Worm (Caenorhabditis elegans) whole organism, L2 larva: Measurements from ENCODE around the gene C43H6.4.
A peak's percentile ranks its signal among the peaks of the same experiment; 100 is the strongest.

Experiments used
- C34F6.9 ChIP-seq: fragments of 150-350 bp; optimal IDR thresholded peaks from 2 replicates; lab custom pipeline; 2014; ENCODE audit warnings: missing biosample characterization, missing genetic modification characterization
- F13H6.1 ChIP-seq: sonication (generic microtip); optimal IDR thresholded peaks from 2 replicates; lab custom pipeline; 2016; ENCODE audit warnings: missing genetic modification characterization, missing compliant biosample characterization
- Y55F3AM.14 ChIP-seq: fragments of 200-800 bp; sonication (Bioruptor generic); optimal IDR thresholded peaks from 2 replicates; lab custom pipeline; 2018; ENCODE audit warnings: mild to moderate bottlenecking, missing genetic modification characterization, missing compliant biosample characterization
- ZK546.5 ChIP-seq: sonication (generic microtip); optimal IDR thresholded peaks from 2 replicates; lab custom pipeline; 2017; ENCODE audit warnings: missing biosample characterization, missing genetic modification characterization
- alr-1 ChIP-seq: fragments of 150-350 bp; optimal IDR thresholded peaks from 2 replicates; lab custom pipeline; 2014; ENCODE audit warnings: missing biosample characterization, missing genetic modification characterization
- aly-2 ChIP-seq: fragments of 150-350 bp; optimal IDR thresholded peaks from 2 replicates; lab custom pipeline; 2014; ENCODE audit warnings: missing biosample characterization, missing genetic modification characterization
- blmp-1 ChIP-seq: sonication (generic microtip); optimal IDR thresholded peaks from 2 replicates; lab custom pipeline; 2017; ENCODE audit warnings: missing genetic modification characterization, mild to moderate bottlenecking, missing compliant biosample characterization, antibody characterized with exemption, moderate library complexity; ENCODE audit not compliant: insufficient read depth
- ceh-16 ChIP-seq: fragments of 150-350 bp; optimal IDR thresholded peaks from 2 replicates; lab custom pipeline; 2014; ENCODE audit warnings: missing biosample characterization, missing genetic modification characterization
- crh-2 ChIP-seq: sonication (generic microtip); optimal IDR thresholded peaks from 2 replicates; lab custom pipeline; 2017; ENCODE audit warnings: missing biosample characterization, missing genetic modification characterization
- elt-1 ChIP-seq: fragments of 150-350 bp; optimal IDR thresholded peaks from 2 replicates; lab custom pipeline; 2014; ENCODE audit warnings: missing biosample characterization, missing genetic modification characterization
- elt-3 ChIP-seq: sonication (generic microtip); optimal IDR thresholded peaks from 2 replicates; lab custom pipeline; 2017; ENCODE audit warnings: missing biosample characterization, missing genetic modification characterization
- gmeb-1 ChIP-seq: fragments of 150-350 bp; optimal IDR thresholded peaks from 2 replicates; lab custom pipeline; 2014; ENCODE audit warnings: missing biosample characterization, missing genetic modification characterization
- lin-11 ChIP-seq: fragments of 150-350 bp; sonication (generic microtip); optimal IDR thresholded peaks from 2 replicates; lab custom pipeline; 2014; ENCODE audit warnings: missing biosample characterization, missing genetic modification characterization, inconsistent platforms, mixed read lengths
- lin-13 ChIP-seq: fragments of 150-350 bp; optimal IDR thresholded peaks from 2 replicates; lab custom pipeline; 2014; ENCODE audit warnings: missing biosample characterization, missing genetic modification reagents, missing genetic modification characterization
- lin-39 ChIP-seq: fragments of 150-350 bp; optimal IDR thresholded peaks from 2 replicates; lab custom pipeline; 2014; ENCODE audit warnings: missing biosample characterization, missing genetic modification reagents, missing genetic modification characterization
- mbf-1 ChIP-seq: sonication (generic microtip); optimal IDR thresholded peaks from 2 replicates; lab custom pipeline; 2017; ENCODE audit warnings: missing biosample characterization, missing genetic modification characterization
- mdl-1 ChIP-seq, 2 experiments: fragments of 150-350 bp in 1 of 2; sonication (generic microtip) in 1 of 2; optimal IDR thresholded peaks; 2 replicates each; lab custom pipeline; 2017; ENCODE audit warnings: missing biosample characterization in 2 of 2, missing genetic modification characterization in 2 of 2
- nhr-10 ChIP-seq: sonication (generic microtip); optimal IDR thresholded peaks from 2 replicates; lab custom pipeline; 2017; ENCODE audit warnings: missing biosample characterization, missing genetic modification characterization
- nhr-12 ChIP-seq: fragments of 150-350 bp; optimal IDR thresholded peaks from 2 replicates; lab custom pipeline; 2014; ENCODE audit warnings: missing biosample characterization, missing genetic modification characterization
- nhr-129 ChIP-seq: fragments of 150-350 bp; optimal IDR thresholded peaks from 2 replicates; lab custom pipeline; 2014; ENCODE audit warnings: missing biosample characterization, missing genetic modification characterization
- nhr-23 ChIP-seq: fragments of 150-350 bp; optimal IDR thresholded peaks from 2 replicates; lab custom pipeline; 2014; ENCODE audit warnings: missing biosample characterization, missing genetic modification reagents, missing genetic modification characterization
- nhr-237 ChIP-seq: fragments of 150-350 bp; optimal IDR thresholded peaks from 2 replicates; lab custom pipeline; 2014; ENCODE audit warnings: missing biosample characterization, missing genetic modification characterization
- nhr-25 ChIP-seq: fragments of 150-350 bp; sonication (generic microtip); optimal IDR thresholded peaks from 3 replicates; lab custom pipeline; 2014; ENCODE audit warnings: missing biosample characterization, missing genetic modification characterization
- nhr-6 ChIP-seq: fragments of 150-350 bp; optimal IDR thresholded peaks from 2 replicates; lab custom pipeline; 2014; ENCODE audit warnings: missing biosample characterization, missing genetic modification characterization
- nhr-77 ChIP-seq: fragments of 150-350 bp; optimal IDR thresholded peaks from 2 replicates; lab custom pipeline; 2014; ENCODE audit warnings: missing biosample characterization, missing genetic modification characterization
- peb-1 ChIP-seq: fragments of 150-350 bp; optimal IDR thresholded peaks from 2 replicates; lab custom pipeline; 2014; ENCODE audit warnings: missing biosample characterization, missing genetic modification characterization
- sem-4 ChIP-seq: fragments of 150-350 bp; optimal IDR thresholded peaks from 2 replicates; lab custom pipeline; 2014; ENCODE audit warnings: missing biosample characterization, missing genetic modification reagents, missing genetic modification characterization
- skn-1 ChIP-seq: sonication (generic microtip); optimal IDR thresholded peaks from 2 replicates; lab custom pipeline; 2017; ENCODE audit warnings: missing biosample characterization, missing genetic modification characterization
- sma-9 ChIP-seq, 2 experiments: fragments of 150-350 bp in 1 of 2; sonication (generic microtip) in 1 of 2; optimal IDR thresholded peaks; 2 replicates each; lab custom pipeline; 2014 to 2016; ENCODE audit warnings: missing genetic modification characterization in 2 of 2, mild to moderate bottlenecking in 1 of 2, missing biosample characterization in 1 of 2, missing compliant biosample characterization in 1 of 2, missing genetic modification reagents in 1 of 2, moderate library complexity in 1 of 2
- snpc-4 ChIP-seq: fragments of 150-350 bp; optimal IDR thresholded peaks from 2 replicates; lab custom pipeline; 2014; ENCODE audit warnings: missing biosample characterization, missing genetic modification characterization
- unc-39 ChIP-seq: fragments of 150-350 bp; optimal IDR thresholded peaks from 2 replicates; lab custom pipeline; 2014; ENCODE audit warnings: missing biosample characterization, missing genetic modification characterization
- unc-55 ChIP-seq: fragments of 150-350 bp; sonication (generic microtip); optimal IDR thresholded peaks from 3 replicates; lab custom pipeline; 2014; ENCODE audit warnings: missing biosample characterization, missing genetic modification reagents, missing genetic modification characterization
- unc-62 ChIP-seq: fragments of 150-350 bp; optimal IDR thresholded peaks from 2 replicates; lab custom pipeline; 2014; ENCODE audit warnings: missing biosample characterization, missing genetic modification reagents, missing genetic modification characterization
- ztf-1 ChIP-seq: fragments of 200-800 bp; sonication (Bioruptor generic); conservative IDR thresholded peaks from 2 replicates; pipeline ENCODE4 v1.3.6; 2022; ENCODE audit warnings: missing genetic modification characterization, missing compliant biosample characterization
- ztf-11 ChIP-seq: sonication (generic microtip); optimal IDR thresholded peaks from 2 replicates; lab custom pipeline; 2017; ENCODE audit warnings: missing biosample characterization, missing genetic modification characterization
- ztf-4 ChIP-seq: fragments of 150-350 bp; optimal IDR thresholded peaks from 2 replicates; lab custom pipeline; 2014; ENCODE audit warnings: missing biosample characterization, missing genetic modification characterization

Gene C43H6.4

DNA sequence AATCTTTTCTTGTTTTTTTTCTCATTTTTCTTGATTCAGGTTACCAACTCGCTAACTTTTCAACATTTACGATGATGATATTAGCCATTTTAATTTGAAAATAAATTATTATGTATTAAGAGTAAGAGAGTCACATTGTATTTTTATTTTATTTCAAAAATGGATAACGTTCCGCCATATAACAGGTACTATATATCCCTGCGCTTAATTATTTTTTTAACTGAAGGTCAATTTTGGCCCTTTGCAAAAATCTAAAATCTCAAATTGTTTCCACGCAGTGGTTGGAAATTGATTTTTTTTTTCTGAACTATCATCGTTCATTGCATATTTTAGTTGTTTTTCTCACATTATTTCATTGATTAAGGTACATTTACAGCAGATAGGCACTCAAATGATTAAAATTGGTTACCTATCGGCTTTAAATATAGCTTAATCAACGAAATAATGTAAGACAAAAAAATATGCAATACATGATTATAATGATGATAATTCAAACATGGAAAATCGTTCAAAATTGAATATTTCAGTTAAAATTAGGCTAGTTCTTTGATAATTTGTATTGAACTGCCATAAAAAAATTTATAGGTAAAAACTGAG, 39.0 kb upstream of the C43H6.4 start (continued):
- TF ChIP-seq sma-9 (GFP tag; optimal IDR thresholded peaks at IDR 0.05; lab: Kevin White, UChicago) (peak; percentile 85), sma-9 (tag; optimal IDR thresholded peaks at IDR 0.05; lab: Kevin White, UChicago) (no peak), C34F6.9 (tag; lab: Kevin White, UChicago) (peak; percentile 75), mdl-1 (tag; optimal IDR thresholded peaks at IDR 0.05; lab: Kevin White, UChicago) (peak; percentile 34 to 64), F13H6.1 (tag; lab: Kevin White, UChicago) (peak; percentile 84), ceh-16 (no peak), unc-39 (no peak), skn-1 (tag; lab: Kevin White, UChicago) (peak; percentile 86), ztf-4 (tag; lab: Kevin White, UChicago) (peak; percentile 69), sem-4 (tag; lab: Kevin White, UChicago) (peak; percentile 90), snpc-4 (tag; lab: Kevin White, UChicago) (peak; percentile 63), elt-1 (tag; lab: Kevin White, UChicago) (no peak), crh-2 (tag; lab: Kevin White, UChicago) (peak; percentile 97), lin-39 (tag; lab: Kevin White, UChicago) (no peak), elt-3 (tag; lab: Kevin White, UChicago) (no peak), mbf-1 (tag; lab: Kevin White, UChicago) (peak; percentile 60), lin-11 (tag; lab: Kevin White, UChicago) (no peak), nhr-23 (tag; lab: Kevin White, UChicago) (no peak), alr-1 (tag; lab: Kevin White, UChicago) (no peak), gmeb-1 (tag; lab: Kevin White, UChicago) (peak; percentile 92), nhr-6 (tag; lab: Kevin White, UChicago) (peak; percentile 89), unc-55 (GFP tag; lab: Kevin White, UChicago) (peak; percentile 58)
- TF ChIP-seq, all 48 proteins: peak for 34

DNA sequence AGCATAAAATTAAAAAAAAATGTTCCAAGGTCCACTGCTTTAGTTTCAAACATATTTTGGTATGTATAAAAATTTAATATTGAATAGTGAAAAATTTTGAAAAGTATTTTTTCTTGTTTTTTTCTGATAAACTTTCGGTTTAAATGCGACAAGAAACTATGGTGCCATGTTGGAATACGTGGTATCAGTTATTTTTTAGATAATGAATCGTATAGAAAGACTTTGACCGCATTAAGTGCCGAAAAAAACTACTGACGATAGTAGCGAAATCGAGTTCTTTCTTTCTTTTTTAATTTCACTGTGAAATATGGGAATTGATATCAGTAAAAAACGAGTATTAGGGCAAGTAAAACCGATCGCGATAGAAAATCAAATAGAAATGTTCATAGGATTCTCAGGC, 37.9 kb upstream of the C43H6.4 start, which contains the start of gene T24D8.6:
Gene T24D8.6 (minus strand): TSS at position 101 of the 400 bp plus-strand sequence.
- TF ChIP-seq elt-3 (tag; lab: Kevin White, UChicago): no peak

DNA sequence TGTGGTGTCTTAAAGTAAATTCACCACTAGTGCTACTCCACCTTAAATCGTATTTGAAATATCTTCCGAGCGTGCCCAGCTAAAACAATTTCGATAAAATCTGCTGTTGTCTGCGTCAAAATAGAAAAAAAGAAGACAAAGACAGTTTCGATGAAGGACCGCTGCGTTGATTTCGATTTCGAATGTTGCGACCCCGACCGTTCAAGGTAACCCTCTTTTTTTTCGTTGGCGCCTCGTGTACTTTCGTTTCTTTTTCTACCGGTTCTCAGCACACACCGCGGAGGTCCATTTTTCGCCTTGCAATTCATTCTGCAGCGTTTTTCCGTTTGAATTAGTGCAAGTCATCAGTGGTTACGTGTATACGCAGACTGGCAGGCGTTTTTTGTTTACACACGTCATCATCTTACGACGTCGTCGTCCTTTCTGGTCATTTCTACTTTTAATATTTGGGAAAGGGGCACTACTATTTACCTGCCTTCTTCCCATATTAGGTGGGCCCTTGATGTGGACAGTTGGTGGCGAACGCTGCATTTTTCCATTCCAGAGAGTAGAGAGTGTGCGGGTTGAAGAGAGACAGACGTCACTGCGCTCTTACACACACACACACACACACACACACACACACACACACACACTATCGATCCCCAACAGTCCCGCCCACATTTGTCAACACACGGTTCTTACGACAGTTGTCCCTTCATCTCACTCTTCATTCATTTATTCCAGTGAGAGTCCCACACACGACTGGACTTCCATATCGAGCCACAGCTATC, 35.6 kb upstream of the C43H6.4 start:
- no peak for TF ChIP-seq unc-62 (GFP tag; lab: Kevin White, UChicago)
- TF ChIP-seq skn-1 (tag; lab: Kevin White, UChicago): no peak
- no peak for TF ChIP-seq sem-4 (tag; lab: Kevin White, UChicago)
- peak; percentile 85 for TF ChIP-seq blmp-1 (tag; lab: Kevin White, UChicago)
- TF ChIP-seq ztf-11 (tag; lab: Kevin White, UChicago): no peak
- TF ChIP-seq aly-2: no peak
- no peak for TF ChIP-seq ztf-1 (GFP tag; lab: Robert Waterston, UW)
- TF ChIP-seq nhr-10 (tag; lab: Kevin White, UChicago): no peak
- TF ChIP-seq lin-39 (tag; lab: Kevin White, UChicago): no peak
- peak; percentile 83 for TF ChIP-seq nhr-25 (tag; lab: Kevin White, UChicago)
- TF ChIP-seq C34F6.9 (tag; lab: Kevin White, UChicago): no peak
- peak; percentile 47 for TF ChIP-seq sma-9 (GFP tag; optimal IDR thresholded peaks at IDR 0.05; lab: Kevin White, UChicago)
- TF ChIP-seq sma-9 (tag; optimal IDR thresholded peaks at IDR 0.05; lab: Kevin White, UChicago): no peak
- TF ChIP-seq ceh-16: no peak
- TF ChIP-seq unc-55 (GFP tag; lab: Kevin White, UChicago): no peak
- TF ChIP-seq nhr-12 (tag; lab: Kevin White, UChicago): no peak
- no peak for TF ChIP-seq nhr-77
- no peak for TF ChIP-seq lin-13 (GFP tag; lab: Kevin White, UChicago)
- no peak for TF ChIP-seq peb-1
- no peak for TF ChIP-seq ztf-4 (tag; lab: Kevin White, UChicago)
- TF ChIP-seq ZK546.5 (tag; lab: Kevin White, UChicago): no peak
- TF ChIP-seq lin-11 (tag; lab: Kevin White, UChicago): no peak
- peak; percentile 28 for TF ChIP-seq nhr-129 (tag; lab: Kevin White, UChicago)
- no peak for TF ChIP-seq nhr-237 (tag; lab: Kevin White, UChicago)
- TF ChIP-seq Y55F3AM.14 (GFP tag; lab: Kevin White, UChicago): no peak
- TF ChIP-seq F13H6.1 (tag; lab: Kevin White, UChicago): peak; percentile 43
- no peak for TF ChIP-seq gmeb-1 (tag; lab: Kevin White, UChicago)
- no peak for TF ChIP-seq nhr-6 (tag; lab: Kevin White, UChicago)
- TF ChIP-seq, all 48 proteins: peak for 5
